Fruit fly (Drosophila melanogaster) whole organism, prepupa: ENCODE data around the gene AANATL3.

Experiments
- CG10631 ChIP-seq: fragments of 200-800 bp; sonication (Bioruptor generic); optimal IDR thresholded peaks from 2 replicates; lab custom pipeline; 2016; ENCODE audit warnings: missing biosample characterization, missing genetic modification characterization
- CG10669 ChIP-seq: fragments of 200-800 bp; sonication (Bioruptor generic); optimal IDR thresholded peaks from 3 replicates; lab custom pipeline; 2018; ENCODE audit warnings: missing biosample characterization, mild to moderate bottlenecking, missing genetic modification characterization, moderate library complexity
- CG11294 ChIP-seq: fragments of 200-800 bp; sonication (Bioruptor generic); IDR thresholded peaks from 2 replicates; pipeline ENCODE4 v1.3.6; 2022; ENCODE audit warnings: missing biosample characterization, missing genetic modification characterization
- CG15336 ChIP-seq: fragments of 200-800 bp; sonication (Bioruptor generic); IDR thresholded peaks from 2 replicates; pipeline ENCODE4 v1.3.6; 2022; ENCODE audit warnings: missing biosample characterization, missing genetic modification characterization
- CG16779 ChIP-seq: fragments of 200-800 bp; sonication (Bioruptor generic); optimal IDR thresholded peaks from 3 replicates; lab custom pipeline; 2017; ENCODE audit warnings: missing biosample characterization, mild to moderate bottlenecking, missing genetic modification characterization
- CG31627 ChIP-seq: fragments of 200-800 bp; sonication (Bioruptor generic); optimal IDR thresholded peaks from 3 replicates; lab custom pipeline; 2016; ENCODE audit warnings: missing biosample characterization, missing genetic modification characterization
- CG32006 ChIP-seq: fragments of 200-800 bp; sonication (Bioruptor generic); optimal IDR thresholded peaks from 3 replicates; lab custom pipeline; 2017; ENCODE audit warnings: missing biosample characterization, mild to moderate bottlenecking, missing genetic modification characterization
- CG34406 ChIP-seq: fragments of 200-800 bp; sonication (Bioruptor generic); optimal IDR thresholded peaks from 3 replicates; lab custom pipeline; 2016; ENCODE audit warnings: missing biosample characterization, missing genetic modification characterization
- CG3919 ChIP-seq: fragments of 200-800 bp; sonication (Bioruptor generic); optimal IDR thresholded peaks from 3 replicates; lab custom pipeline; 2016; ENCODE audit warnings: missing biosample characterization, missing genetic modification characterization
- CG4318 ChIP-seq: fragments of 200-800 bp; sonication (Bioruptor generic); optimal IDR thresholded peaks from 3 replicates; lab custom pipeline; 2017; ENCODE audit warnings: missing biosample characterization, mild to moderate bottlenecking, missing genetic modification characterization
- CG6163 ChIP-seq: fragments of 200-800 bp; sonication (Bioruptor generic); IDR thresholded peaks from 3 replicates; pipeline ENCODE4 v1.3.6; 2022; ENCODE audit warnings: missing biosample characterization, missing genetic modification characterization
- CG6276 ChIP-seq: fragments of 200-800 bp; sonication (Bioruptor generic); optimal IDR thresholded peaks from 2 replicates; lab custom pipeline; 2017; ENCODE audit warnings: missing biosample characterization, mild to moderate bottlenecking, missing genetic modification characterization
- CG6792 ChIP-seq: fragments of 200-800 bp; sonication (Bioruptor generic); optimal IDR thresholded peaks from 3 replicates; lab custom pipeline; 2016; ENCODE audit warnings: missing biosample characterization, missing genetic modification characterization
- CG6808 ChIP-seq: fragments of 200-800 bp; sonication (Bioruptor generic); optimal IDR thresholded peaks from 3 replicates; lab custom pipeline; 2017; ENCODE audit warnings: missing biosample characterization, missing genetic modification characterization, mild to moderate bottlenecking, moderate library complexity, missing genetic modification reagents
- CG8119 ChIP-seq: fragments of 200-800 bp; sonication (Bioruptor generic); IDR thresholded peaks from 3 replicates; pipeline ENCODE4 v1.3.6; 2022; ENCODE audit warnings: missing biosample characterization, missing genetic modification characterization
- CG8632 ChIP-seq: fragments of 200-800 bp; sonication (Bioruptor generic); optimal IDR thresholded peaks from 3 replicates; lab custom pipeline; 2016; ENCODE audit warnings: missing biosample characterization, missing genetic modification characterization
- Eip78C ChIP-seq: fragments of 200-800 bp; sonication (Bioruptor generic); peaks from one replicate; lab custom pipeline; 2016; ENCODE audit warnings: missing biosample characterization, missing genetic modification characterization
- Eip93F ChIP-seq: fragments of 200-800 bp; sonication (Bioruptor generic); optimal IDR thresholded peaks from 2 replicates; lab custom pipeline; 2016; ENCODE audit warnings: missing biosample characterization, mild to moderate bottlenecking, missing genetic modification characterization
- Ets96B ChIP-seq: fragments of 200-800 bp; optimal IDR thresholded peaks from 2 replicates; lab custom pipeline; 2019; ENCODE audit warnings: missing biosample characterization, mild to moderate bottlenecking, missing genetic modification characterization, moderate library complexity
- Hr4 ChIP-seq: fragments of 200-800 bp; sonication (Bioruptor generic); optimal IDR thresholded peaks from 3 replicates; lab custom pipeline; 2016; ENCODE audit warnings: missing biosample characterization, missing genetic modification characterization
- Lpt ChIP-seq: fragments of 200-800 bp; sonication (Bioruptor generic); optimal IDR thresholded peaks from 3 replicates; lab custom pipeline; 2016; ENCODE audit warnings: missing biosample characterization, missing genetic modification characterization
- Met ChIP-seq: fragments of 200-800 bp; sonication (Bioruptor generic); optimal IDR thresholded peaks from 3 replicates; lab custom pipeline; 2016; ENCODE audit warnings: missing biosample characterization, missing genetic modification characterization
- OdsH ChIP-seq: fragments of 200-800 bp; sonication (Bioruptor generic); optimal IDR thresholded peaks from 3 replicates; lab custom pipeline; 2016; ENCODE audit warnings: missing biosample characterization, missing genetic modification characterization
- Sox102F ChIP-seq: fragments of 200-800 bp; sonication (Bioruptor generic); optimal IDR thresholded peaks from 2 replicates; lab custom pipeline; 2016; ENCODE audit warnings: missing biosample characterization, mild to moderate bottlenecking, missing genetic modification characterization
- Sox14 ChIP-seq: fragments of 200-800 bp; sonication (Bioruptor generic); optimal IDR thresholded peaks from 3 replicates; lab custom pipeline; 2016; ENCODE audit warnings: missing biosample characterization, missing genetic modification characterization
- Sox15 ChIP-seq: fragments of 200-800 bp; sonication (Bioruptor generic); optimal IDR thresholded peaks from 3 replicates; lab custom pipeline; 2016; ENCODE audit warnings: missing biosample characterization, missing genetic modification characterization
- achi ChIP-seq: fragments of 200-800 bp; sonication (Bioruptor generic); optimal IDR thresholded peaks from 3 replicates; lab custom pipeline; 2016; ENCODE audit warnings: missing biosample characterization, missing genetic modification characterization
- acj6 ChIP-seq: fragments of 200-800 bp; sonication (Bioruptor generic); optimal IDR thresholded peaks from 3 replicates; lab custom pipeline; 2016; ENCODE audit warnings: missing biosample characterization, missing genetic modification characterization
- cyc ChIP-seq: fragments of 200-800 bp; sonication (Bioruptor generic); optimal IDR thresholded peaks from 3 replicates; lab custom pipeline; 2016; ENCODE audit warnings: missing biosample characterization, missing genetic modification characterization
- dac ChIP-seq: fragments of 200-800 bp; sonication (Bioruptor generic); optimal IDR thresholded peaks from 2 replicates; lab custom pipeline; 2017; ENCODE audit warnings: missing biosample characterization, mild to moderate bottlenecking, missing genetic modification characterization
- dsx ChIP-seq: fragments of 200-800 bp; optimal IDR thresholded peaks from 3 replicates; lab custom pipeline; 2019; ENCODE audit warnings: missing biosample characterization, mild to moderate bottlenecking, missing genetic modification characterization, moderate library complexity; ENCODE audit not compliant: poor library complexity, severe bottlenecking
- eg ChIP-seq: fragments of 200-800 bp; sonication (Bioruptor generic); IDR thresholded peaks from 3 replicates; pipeline ENCODE4 v1.3.6; 2022; ENCODE audit warnings: missing biosample characterization, missing genetic modification characterization
- esn ChIP-seq: fragments of 200-800 bp; sonication (Bioruptor generic); optimal IDR thresholded peaks from 2 replicates; lab custom pipeline; 2016; ENCODE audit warnings: missing biosample characterization, mild to moderate bottlenecking, missing genetic modification characterization, moderate library complexity
- fkh ChIP-seq: fragments of 200-800 bp; sonication (Bioruptor generic); optimal IDR thresholded peaks from 3 replicates; lab custom pipeline; 2017; ENCODE audit warnings: missing biosample characterization, mild to moderate bottlenecking, missing genetic modification characterization, moderate library complexity
- lz ChIP-seq: fragments of 200-800 bp; sonication (Bioruptor generic); optimal IDR thresholded peaks from 3 replicates; lab custom pipeline; 2016; ENCODE audit warnings: missing biosample characterization, missing genetic modification characterization
- salr ChIP-seq, 2 experiments: fragments of 200-800 bp; sonication (Bioruptor generic); optimal IDR thresholded peaks; 3 replicates each; lab custom pipeline; 2016 to 2018; ENCODE audit warnings: missing biosample characterization in 2 of 2, missing genetic modification characterization in 2 of 2, mild to moderate bottlenecking in 1 of 2
- ss ChIP-seq, 2 experiments: fragments of 200-800 bp; sonication (Bioruptor generic); optimal IDR thresholded peaks; 2 replicates in 1 of 2; 3 replicates in 1 of 2; lab custom pipeline; 2017 to 2018; ENCODE audit warnings: mild to moderate bottlenecking in 2 of 2, missing biosample characterization in 2 of 2, missing genetic modification characterization in 2 of 2, moderate library complexity in 1 of 2
- svp ChIP-seq: fragments of 200-800 bp; sonication (Bioruptor generic); peaks from one replicate; lab custom pipeline; 2016; ENCODE audit warnings: missing biosample characterization, missing genetic modification characterization
- vri ChIP-seq: fragments of 200-800 bp; sonication (Bioruptor generic); optimal IDR thresholded peaks from 3 replicates; lab custom pipeline; 2016; ENCODE audit warnings: missing biosample characterization, mild to moderate bottlenecking, missing genetic modification characterization

Gene AANATL3

dm6 chr2L:20002086-20002485, 23.5 kb downstream of the AANATL3 start (continued):
- TF ChIP-seq dac (GFP tag; lab: Kevin White, UChicago), result no peak
- TF ChIP-seq CG4318 (GFP tag; lab: Kevin White, UChicago), result peak; percentile 15
- TF ChIP-seq cyc, result peak; percentile 45
- no peak for TF ChIP-seq fkh
- TF ChIP-seq Ets96B (tag; lab: Kevin White, UChicago), result peak; percentile 43
- peak; percentile 49 for TF ChIP-seq CG3919 (GFP tag; lab: Kevin White, UChicago)
- TF ChIP-seq CG6163 (GFP tag; lab: Robert Waterston, UW), result no peak
- no peak for TF ChIP-seq eg (GFP tag; lab: Robert Waterston, UW)

- TF ChIP-seq lz (GFP tag; lab: Kevin White, UChicago) (no peak), fkh (peak; percentile 69), dac (GFP tag; lab: Kevin White, UChicago) (no peak)
- TF ChIP-seq, all 60 proteins: peak for 1
These were observed 27.5 kb downstream of the AANATL3 start for dm6 chr2L:19998139-19998538.

- TF ChIP-seq Met (no peak), Lpt (GFP tag; lab: Kevin White, UChicago) (no peak), Eip93F (GFP tag; lab: Kevin White, UChicago) (no peak), CG10669 (no peak), CG8119 (GFP tag; lab: Robert Waterston, UW) (no peak), Ets96B (tag; lab: Kevin White, UChicago) (no peak), esn (no peak), CG16779 (tag; lab: Kevin White, UChicago) (no peak), lz (GFP tag; lab: Kevin White, UChicago) (no peak), CG4318 (GFP tag; lab: Kevin White, UChicago) (no peak)
These were observed 33.1 kb downstream of the AANATL3 start for dm6 chr2L:19992427-19992998.

dm6 chr2L:19989658-19990362, 35.8 kb downstream of the AANATL3 start:
- TF ChIP-seq CG6808 (no peak), Sox102F (no peak), vri (GFP tag; lab: Kevin White, UChicago) (no peak), Sox15 (GFP tag; lab: Kevin White, UChicago) (no peak), acj6 (GFP tag; lab: Kevin White, UChicago) (peak; percentile 22), CG6792 (GFP tag; lab: Kevin White, UChicago) (no peak), CG34406 (GFP tag; lab: Kevin White, UChicago) (peak; percentile 27), Eip78C (GFP tag; lab: Kevin White, UChicago) (peak; percentile 62), CG10631 (GFP tag; lab: Kevin White, UChicago) (peak; percentile 5), OdsH (peak; percentile 23), salr (GFP tag; optimal IDR thresholded peaks at IDR 0.05; lab: Kevin White, UChicago) (peak in 1 of 2 experiments; percentile 67), CG11294 (GFP tag; lab: Robert Waterston, UW) (no peak), dsx (no peak), ss (GFP tag; optimal IDR thresholded peaks at IDR 0.05; lab: Kevin White, UChicago) (no peak), CG3919 (GFP tag; lab: Kevin White, UChicago) (no peak), CG8632 (GFP tag; lab: Kevin White, UChicago) (peak; percentile 49), CG8119 (GFP tag; lab: Robert Waterston, UW) (peak; percentile 46; the same call in 2 of the 3 replicates), CG32006 (GFP tag; lab: Kevin White, UChicago) (peak; percentile 70), achi (GFP tag; lab: Kevin White, UChicago) (peak; percentile 30), eg (GFP tag; lab: Robert Waterston, UW) (no peak), Sox14 (GFP tag; lab: Kevin White, UChicago) (no peak), CG6276 (GFP tag; lab: Kevin White, UChicago) (peak; percentile 23), svp (GFP tag; lab: Kevin White, UChicago) (peak; percentile 46), CG16779 (tag; lab: Kevin White, UChicago) (no peak), Hr4 (peak; percentile 17), Met (no peak), CG31627 (GFP tag; lab: Kevin White, UChicago) (no peak), CG4318 (GFP tag; lab: Kevin White, UChicago) (peak; percentile 41), CG15336 (GFP tag; lab: Robert Waterston, UW) (peak; percentile 23; the same call in 1 of the 2 replicates)
